Worm (Caenorhabditis elegans) whole organism, L2 larva: ENCODE data around the gene F41G4.13.
A peak's percentile ranks its signal among the peaks of the same experiment; 100 is the strongest.

Source experiments
- C34F6.9 ChIP-seq: fragments of 150-350 bp; optimal IDR thresholded peaks from 2 replicates; lab custom pipeline; 2014; ENCODE audit warnings: missing biosample characterization, missing genetic modification characterization
- F13H6.1 ChIP-seq: sonication (generic microtip); optimal IDR thresholded peaks from 2 replicates; lab custom pipeline; 2016; ENCODE audit warnings: missing genetic modification characterization, missing compliant biosample characterization
- R02D3.7 ChIP-seq: fragments of 150-350 bp; optimal IDR thresholded peaks from 2 replicates; lab custom pipeline; 2014; ENCODE audit warnings: missing biosample characterization, missing genetic modification characterization
- ZK546.5 ChIP-seq: sonication (generic microtip); optimal IDR thresholded peaks from 2 replicates; lab custom pipeline; 2017; ENCODE audit warnings: missing biosample characterization, missing genetic modification characterization
- alr-1 ChIP-seq: fragments of 150-350 bp; optimal IDR thresholded peaks from 2 replicates; lab custom pipeline; 2014; ENCODE audit warnings: missing biosample characterization, missing genetic modification characterization
- ama-1 ChIP-seq: fragments of 150-350 bp; optimal IDR thresholded peaks from 2 replicates; lab custom pipeline; 2018; ENCODE audit warnings: inconsistent platforms
- blmp-1 ChIP-seq: sonication (generic microtip); optimal IDR thresholded peaks from 2 replicates; lab custom pipeline; 2017; ENCODE audit warnings: missing genetic modification characterization, mild to moderate bottlenecking, missing compliant biosample characterization, antibody characterized with exemption, moderate library complexity; ENCODE audit not compliant: insufficient read depth
- ceh-16 ChIP-seq: fragments of 150-350 bp; optimal IDR thresholded peaks from 2 replicates; lab custom pipeline; 2014; ENCODE audit warnings: missing biosample characterization, missing genetic modification characterization
- crh-2 ChIP-seq: sonication (generic microtip); optimal IDR thresholded peaks from 2 replicates; lab custom pipeline; 2017; ENCODE audit warnings: missing biosample characterization, missing genetic modification characterization
- dmd-4 ChIP-seq: sonication (generic microtip); optimal IDR thresholded peaks from 2 replicates; lab custom pipeline; 2017; ENCODE audit warnings: missing biosample characterization, missing genetic modification characterization
- fos-1 ChIP-seq: fragments of 150-350 bp; optimal IDR thresholded peaks from 2 replicates; lab custom pipeline; 2014; ENCODE audit warnings: missing biosample characterization, missing genetic modification characterization
- lin-13 ChIP-seq: fragments of 150-350 bp; optimal IDR thresholded peaks from 2 replicates; lab custom pipeline; 2014; ENCODE audit warnings: missing biosample characterization, missing genetic modification reagents, missing genetic modification characterization
- lsy-2 ChIP-seq, 2 experiments: fragments of 150-350 bp in 1 of 2; sonication (generic microtip) in 1 of 2; optimal IDR thresholded peaks; 2 replicates each; lab custom pipeline; 2014 to 2017; ENCODE audit warnings: missing biosample characterization in 2 of 2, missing genetic modification characterization in 2 of 2
- nhr-10 ChIP-seq: sonication (generic microtip); optimal IDR thresholded peaks from 2 replicates; lab custom pipeline; 2017; ENCODE audit warnings: missing biosample characterization, missing genetic modification characterization
- nhr-12 ChIP-seq: fragments of 150-350 bp; optimal IDR thresholded peaks from 2 replicates; lab custom pipeline; 2014; ENCODE audit warnings: missing biosample characterization, missing genetic modification characterization
- nhr-129 ChIP-seq: fragments of 150-350 bp; optimal IDR thresholded peaks from 2 replicates; lab custom pipeline; 2014; ENCODE audit warnings: missing biosample characterization, missing genetic modification characterization
- nhr-21 ChIP-seq: fragments of 150-350 bp; optimal IDR thresholded peaks from 2 replicates; lab custom pipeline; 2014; ENCODE audit warnings: missing biosample characterization, missing genetic modification characterization
- nhr-23 ChIP-seq: fragments of 150-350 bp; optimal IDR thresholded peaks from 2 replicates; lab custom pipeline; 2014; ENCODE audit warnings: missing biosample characterization, missing genetic modification reagents, missing genetic modification characterization
- nhr-25 ChIP-seq: fragments of 150-350 bp; sonication (generic microtip); optimal IDR thresholded peaks from 3 replicates; lab custom pipeline; 2014; ENCODE audit warnings: missing biosample characterization, missing genetic modification characterization
- nhr-77 ChIP-seq: fragments of 150-350 bp; optimal IDR thresholded peaks from 2 replicates; lab custom pipeline; 2014; ENCODE audit warnings: missing biosample characterization, missing genetic modification characterization
- sma-3 ChIP-seq: sonication (generic microtip); optimal IDR thresholded peaks from 2 replicates; lab custom pipeline; 2016; ENCODE audit warnings: missing genetic modification reagents, missing genetic modification characterization, missing compliant biosample characterization
- sma-9 ChIP-seq, 2 experiments: fragments of 150-350 bp in 1 of 2; sonication (generic microtip) in 1 of 2; optimal IDR thresholded peaks; 2 replicates each; lab custom pipeline; 2014 to 2016; ENCODE audit warnings: missing genetic modification characterization in 2 of 2, mild to moderate bottlenecking in 1 of 2, missing biosample characterization in 1 of 2, missing compliant biosample characterization in 1 of 2, missing genetic modification reagents in 1 of 2, moderate library complexity in 1 of 2
- unc-39 ChIP-seq: fragments of 150-350 bp; optimal IDR thresholded peaks from 2 replicates; lab custom pipeline; 2014; ENCODE audit warnings: missing biosample characterization, missing genetic modification characterization
- unc-55 ChIP-seq: fragments of 150-350 bp; sonication (generic microtip); optimal IDR thresholded peaks from 3 replicates; lab custom pipeline; 2014; ENCODE audit warnings: missing biosample characterization, missing genetic modification reagents, missing genetic modification characterization
- unc-62 ChIP-seq: fragments of 150-350 bp; optimal IDR thresholded peaks from 2 replicates; lab custom pipeline; 2014; ENCODE audit warnings: missing biosample characterization, missing genetic modification reagents, missing genetic modification characterization
- ztf-11 ChIP-seq: sonication (generic microtip); optimal IDR thresholded peaks from 2 replicates; lab custom pipeline; 2017; ENCODE audit warnings: missing biosample characterization, missing genetic modification characterization
- ztf-4 ChIP-seq: fragments of 150-350 bp; optimal IDR thresholded peaks from 2 replicates; lab custom pipeline; 2014; ENCODE audit warnings: missing biosample characterization, missing genetic modification characterization

Gene F41G4.13

DNA sequence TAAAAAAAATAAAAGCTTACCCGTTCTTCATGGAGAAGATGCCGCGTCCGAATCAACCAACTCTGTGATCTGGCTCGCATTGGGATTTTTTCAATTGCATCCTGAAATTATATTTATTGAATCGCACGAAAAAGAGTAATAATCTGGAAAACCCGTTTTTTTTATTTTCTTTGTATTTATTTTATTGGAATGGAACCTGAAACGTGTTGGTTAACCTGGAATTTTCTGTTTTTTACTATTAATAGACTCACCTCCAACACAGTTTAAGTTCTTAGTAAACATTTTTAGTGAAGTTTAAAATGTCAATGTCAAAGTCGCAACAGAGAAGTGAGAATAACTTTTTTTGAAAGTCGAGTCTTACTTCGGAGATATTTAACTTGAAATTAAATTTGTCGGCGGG, 16.3 kb downstream of the F41G4.13 start:
- no peak for TF ChIP-seq dmd-4 (tag; lab: Kevin White, UChicago)
- TF ChIP-seq ama-1 (lab: Kevin White, UChicago): no peak
- no peak for TF ChIP-seq nhr-23
- TF ChIP-seq ztf-4 (tag; lab: Kevin White, UChicago): no peak

ce11 chrX:16816854-16817253, 17.7 kb downstream of the F41G4.13 start:
- TF ChIP-seq nhr-12 (tag; lab: Kevin White, UChicago) (no peak), ztf-4 (tag; lab: Kevin White, UChicago) (no peak), nhr-10 (tag; lab: Kevin White, UChicago) (no peak)

DNA sequence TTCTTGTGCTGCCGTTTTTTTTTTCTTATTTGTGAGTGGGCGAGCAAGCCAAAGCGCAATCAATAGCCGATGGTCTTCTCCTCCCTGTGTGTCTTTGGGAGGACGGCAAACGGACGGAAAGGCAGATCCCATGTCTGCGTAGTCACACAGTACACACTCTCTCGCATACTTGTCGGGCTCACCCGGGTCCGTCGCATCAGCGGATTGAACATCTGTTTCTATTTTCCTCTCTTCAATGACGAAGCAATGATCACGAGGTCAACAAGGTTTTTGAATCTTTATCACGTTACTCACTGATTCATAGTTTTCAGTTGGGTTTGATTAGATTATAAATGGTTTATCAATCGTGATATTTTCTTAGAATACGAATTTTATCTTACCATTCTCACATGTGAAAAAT, 19.1 kb downstream of the F41G4.13 start:
- TF ChIP-seq nhr-77 (tag; lab: Kevin White, UChicago) (no peak), fos-1 (tag; lab: Kevin White, UChicago) (peak; percentile 6), lin-13 (no peak), unc-39 (tag; lab: Kevin White, UChicago) (no peak), F13H6.1 (peak; percentile 57), nhr-23 (no peak), R02D3.7 (tag; lab: Kevin White, UChicago) (no peak), ZK546.5 (no peak), lsy-2 (tag; optimal IDR thresholded peaks at IDR 0.05; lab: Kevin White, UChicago) (peak in 1 of 2 experiments; percentile 31), sma-9 (GFP tag; optimal IDR thresholded peaks at IDR 0.05; lab: Kevin White, UChicago) (peak; percentile 54), sma-9 (tag; optimal IDR thresholded peaks at IDR 0.05; lab: Kevin White, UChicago) (no peak), nhr-129 (tag; lab: Kevin White, UChicago) (peak; percentile 52), alr-1 (tag; lab: Kevin White, UChicago) (no peak), unc-62 (GFP tag; lab: Kevin White, UChicago) (no peak)

- TF ChIP-seq ztf-11 (tag; lab: Kevin White, UChicago) (no peak), blmp-1 (tag; lab: Kevin White, UChicago) (peak; percentile 4), nhr-25 (tag; lab: Kevin White, UChicago) (peak; percentile 18), nhr-77 (tag; lab: Kevin White, UChicago) (no peak), fos-1 (tag; lab: Kevin White, UChicago) (peak; percentile 84)
These were observed 19.7 kb downstream of the F41G4.13 start for ce11 chrX:16814913-16815312.

- TF ChIP-seq fos-1 (tag; lab: Kevin White, UChicago) (peak; percentile 64), lsy-2 (tag; optimal IDR thresholded peaks at IDR 0.05; lab: Kevin White, UChicago) (peak in 1 of 2 experiments; percentile 20), crh-2 (tag; lab: Kevin White, UChicago) (no peak), nhr-10 (tag; lab: Kevin White, UChicago) (no peak), nhr-25 (tag; lab: Kevin White, UChicago) (peak; percentile 3), ceh-16 (tag; lab: Kevin White, UChicago) (peak; percentile 40), sma-3 (GFP tag; lab: Kevin White, UChicago) (peak; percentile 28), unc-55 (GFP tag; lab: Kevin White, UChicago) (peak; percentile 38), C34F6.9 (tag; lab: Kevin White, UChicago) (peak; percentile 45), F13H6.1 (peak; percentile 14), unc-62 (GFP tag; lab: Kevin White, UChicago) (no peak), nhr-129 (tag; lab: Kevin White, UChicago) (peak; percentile 49), nhr-21 (peak; percentile 16)
These were observed 20.8 kb downstream of the F41G4.13 start, which contains the start of gene cas-1 for ce11 chrX:16813606-16814330. Gene cas-1 (minus strand): TSS chrX:16813656.

- TF ChIP-seq sma-9 (GFP tag; optimal IDR thresholded peaks at IDR 0.05; lab: Kevin White, UChicago): peak; percentile 61
- TF ChIP-seq sma-9 (tag; optimal IDR thresholded peaks at IDR 0.05; lab: Kevin White, UChicago): no peak
- peak; percentile 32 for TF ChIP-seq crh-2 (tag; lab: Kevin White, UChicago)
- TF ChIP-seq fos-1 (tag; lab: Kevin White, UChicago): peak; percentile 38
- peak; percentile 45 for TF ChIP-seq F13H6.1
- TF ChIP-seq nhr-12 (tag; lab: Kevin White, UChicago): no peak
These were observed 21.4 kb downstream of the F41G4.13 start for ce11 chrX:16813148-16813547.
